Worm (Caenorhabditis elegans) whole organism, late embryonic: ENCODE data around the gene ZC506.1.

Experiments used
- C38D4.7 ChIP-seq: fragments of 200-800 bp; sonication (Bioruptor generic); optimal IDR thresholded peaks from 2 replicates; lab custom pipeline; 2018; ENCODE audit warnings: mild to moderate bottlenecking, missing genetic modification characterization, moderate library complexity, missing compliant biosample characterization
- F13H6.1 ChIP-seq: sonication (generic microtip); optimal IDR thresholded peaks from 2 replicates; lab custom pipeline; 2016; ENCODE audit warnings: missing genetic modification characterization, missing compliant biosample characterization
- K02D7.2 ChIP-seq: sonication (generic microtip); optimal IDR thresholded peaks from 2 replicates; lab custom pipeline; 2017; ENCODE audit warnings: mild to moderate bottlenecking, missing genetic modification characterization, missing compliant biosample characterization
- Y22D7AL.16 ChIP-seq: sonication (generic microtip); optimal IDR thresholded peaks from 2 replicates; lab custom pipeline; 2016; ENCODE audit warnings: missing genetic modification characterization, missing compliant biosample characterization
- ahr-1 ChIP-seq: sonication (generic microtip); optimal IDR thresholded peaks from 2 replicates; lab custom pipeline; 2016; ENCODE audit warnings: missing genetic modification characterization, missing compliant biosample characterization
- ama-1 ChIP-seq: fragments of 150-350 bp; optimal IDR thresholded peaks from 2 replicates; lab custom pipeline; 2014
- ceh-14 ChIP-seq: sonication (generic microtip); optimal IDR thresholded peaks from 2 replicates; lab custom pipeline; 2016; ENCODE audit warnings: missing genotype, missing genetic modification characterization, missing compliant biosample characterization
- ceh-18 ChIP-seq: sonication (generic microtip); optimal IDR thresholded peaks from 2 replicates; lab custom pipeline; 2016; ENCODE audit warnings: missing genetic modification characterization, missing compliant biosample characterization
- ceh-2 ChIP-seq: sonication (generic microtip); optimal IDR thresholded peaks from 2 replicates; lab custom pipeline; 2016; ENCODE audit warnings: missing genotype, missing genetic modification characterization, missing compliant biosample characterization
- ceh-24 ChIP-seq: sonication (generic microtip); optimal IDR thresholded peaks from 2 replicates; lab custom pipeline; 2016; ENCODE audit warnings: mild to moderate bottlenecking, missing genetic modification characterization, missing compliant biosample characterization
- ceh-30 ChIP-seq: fragments of 150-350 bp; optimal IDR thresholded peaks from 2 replicates; lab custom pipeline; 2014; ENCODE audit warnings: missing biosample characterization, missing genetic modification characterization
- ceh-31 ChIP-seq: sonication (generic microtip); optimal IDR thresholded peaks from 2 replicates; lab custom pipeline; 2016; ENCODE audit warnings: missing genetic modification characterization, missing compliant biosample characterization
- ceh-34 ChIP-seq: sonication (generic microtip); optimal IDR thresholded peaks from 2 replicates; lab custom pipeline; 2016; ENCODE audit warnings: mild to moderate bottlenecking, missing genetic modification characterization, missing compliant biosample characterization
- ceh-45 ChIP-seq: fragments of 200-800 bp; sonication (Bioruptor generic); IDR thresholded peaks from 2 replicates; pipeline ENCODE4 v1.3.6; 2022; ENCODE audit warnings: missing genetic modification reagents, missing genetic modification characterization, missing compliant biosample characterization
- ceh-48 ChIP-seq: sonication (generic microtip); optimal IDR thresholded peaks from 2 replicates; lab custom pipeline; 2016; ENCODE audit warnings: missing genetic modification characterization, inconsistent platforms, missing compliant biosample characterization
- ceh-6 ChIP-seq: fragments of 200-800 bp; sonication (Bioruptor generic); optimal IDR thresholded peaks from 2 replicates; lab custom pipeline; 2018; ENCODE audit warnings: mild to moderate bottlenecking, missing genetic modification characterization, missing compliant biosample characterization
- ceh-9 ChIP-seq: sonication (generic microtip); optimal IDR thresholded peaks from 2 replicates; lab custom pipeline; 2016; ENCODE audit warnings: mild to moderate bottlenecking, missing genetic modification characterization, inconsistent platforms, missing compliant biosample characterization
- che-1 ChIP-seq: sonication (generic microtip); optimal IDR thresholded peaks from 2 replicates; lab custom pipeline; 2016; ENCODE audit warnings: mild to moderate bottlenecking, missing genetic modification characterization, missing compliant biosample characterization
- dmd-4 ChIP-seq: sonication (generic microtip); optimal IDR thresholded peaks from 2 replicates; lab custom pipeline; 2016; ENCODE audit warnings: borderline replicate concordance, missing genetic modification characterization, missing compliant biosample characterization
- dve-1 ChIP-seq: sonication (generic microtip); optimal IDR thresholded peaks from 2 replicates; lab custom pipeline; 2017; ENCODE audit warnings: antibody characterized with exemption, mild to moderate bottlenecking, missing genetic modification characterization, missing compliant biosample characterization
- elt-2 ChIP-seq: sonication (generic microtip); optimal IDR thresholded peaks from 2 replicates; lab custom pipeline; 2016; ENCODE audit warnings: missing genetic modification reagents, missing genetic modification characterization, missing compliant biosample characterization
- elt-4 ChIP-seq: sonication (generic microtip); optimal IDR thresholded peaks from 2 replicates; lab custom pipeline; 2016; ENCODE audit warnings: missing genetic modification characterization, missing compliant biosample characterization
- ets-4 ChIP-seq: sonication (generic microtip); optimal IDR thresholded peaks from 2 replicates; lab custom pipeline; 2016; ENCODE audit warnings: missing genetic modification characterization, missing compliant biosample characterization
- eyg-1 ChIP-seq: sonication (generic microtip); optimal IDR thresholded peaks from 2 replicates; lab custom pipeline; 2016; ENCODE audit warnings: missing genotype, missing genetic modification characterization, missing compliant biosample characterization
- gmeb-2 ChIP-seq: sonication (generic microtip); optimal IDR thresholded peaks from 2 replicates; lab custom pipeline; 2016; ENCODE audit warnings: missing genetic modification characterization, inconsistent platforms, missing compliant biosample characterization
- hlh-13 ChIP-seq: fragments of 200-800 bp; sonication (Bioruptor generic); optimal IDR thresholded peaks from 2 replicates; lab custom pipeline; 2018; ENCODE audit warnings: mild to moderate bottlenecking, missing genetic modification characterization, missing compliant biosample characterization
- lim-6 ChIP-seq: sonication (generic microtip); optimal IDR thresholded peaks from 2 replicates; lab custom pipeline; 2016; ENCODE audit warnings: missing genetic modification characterization, missing compliant biosample characterization
- lin-11 ChIP-seq: fragments of 200-800 bp; sonication (Bioruptor generic); optimal IDR thresholded peaks from 2 replicates; lab custom pipeline; 2018; ENCODE audit warnings: mild to moderate bottlenecking, missing genetic modification characterization, missing compliant biosample characterization
- mec-3 ChIP-seq: sonication (generic microtip); optimal IDR thresholded peaks from 2 replicates; lab custom pipeline; 2016; ENCODE audit warnings: borderline replicate concordance, missing genetic modification characterization, missing compliant biosample characterization
- nfya-1 ChIP-seq: sonication (generic microtip); optimal IDR thresholded peaks from 2 replicates; lab custom pipeline; 2017; ENCODE audit warnings: missing genetic modification characterization, mild to moderate bottlenecking, missing compliant biosample characterization, antibody characterized with exemption, moderate library complexity
- npax-4 ChIP-seq: sonication (generic microtip); optimal IDR thresholded peaks from 2 replicates; lab custom pipeline; 2016; ENCODE audit warnings: missing genetic modification characterization, missing compliant biosample characterization
- pax-1 ChIP-seq: fragments of 150-350 bp; optimal IDR thresholded peaks from 2 replicates; lab custom pipeline; 2014; ENCODE audit warnings: missing biosample characterization, missing genetic modification characterization
- pha-2 ChIP-seq: sonication (generic microtip); optimal IDR thresholded peaks from 2 replicates; lab custom pipeline; 2017; ENCODE audit warnings: mild to moderate bottlenecking, missing genetic modification characterization, missing compliant biosample characterization
- pha-4 ChIP-seq: fragments of 150-350 bp; optimal IDR thresholded peaks from 2 replicates; lab custom pipeline; 2018; ENCODE audit warnings: missing biosample characterization, missing genetic modification reagents, missing genetic modification characterization
- pqm-1 ChIP-seq: sonication (generic microtip); optimal IDR thresholded peaks from 2 replicates; lab custom pipeline; 2016; ENCODE audit warnings: missing genetic modification characterization, missing compliant biosample characterization
- pros-1 ChIP-seq: fragments of 150-350 bp; optimal IDR thresholded peaks from 2 replicates; lab custom pipeline; 2014; ENCODE audit warnings: missing biosample characterization, missing genetic modification reagents, missing genetic modification characterization
- ref-2 ChIP-seq: sonication (generic microtip); optimal IDR thresholded peaks from 2 replicates; lab custom pipeline; 2016; ENCODE audit warnings: missing genetic modification characterization, missing compliant biosample characterization
- sdc-2 ChIP-seq: sonication (generic microtip); optimal IDR thresholded peaks from 2 replicates; lab custom pipeline; 2016; ENCODE audit warnings: missing genotype, missing genetic modification characterization, missing compliant biosample characterization
- sox-2 ChIP-seq: fragments of 200-800 bp; sonication (Bioruptor generic); IDR thresholded peaks from 2 replicates; pipeline ENCODE4 v1.3.6; 2022; ENCODE audit warnings: missing genetic modification reagents, missing genetic modification characterization, missing compliant biosample characterization
- sox-4 ChIP-seq: sonication (generic microtip); optimal IDR thresholded peaks from 2 replicates; lab custom pipeline; 2017; ENCODE audit warnings: mild to moderate bottlenecking, missing genetic modification characterization, inconsistent platforms, missing compliant biosample characterization
- ttx-3 ChIP-seq: sonication (generic microtip); optimal IDR thresholded peaks from 2 replicates; lab custom pipeline; 2016; ENCODE audit warnings: missing genetic modification reagents, missing genetic modification characterization, missing compliant biosample characterization
- unc-42 ChIP-seq: sonication (generic microtip); optimal IDR thresholded peaks from 2 replicates; lab custom pipeline; 2016; ENCODE audit warnings: missing genotype, missing genetic modification characterization, missing compliant biosample characterization
- unc-55 ChIP-seq: sonication (generic microtip); optimal IDR thresholded peaks from 2 replicates; lab custom pipeline; 2017; ENCODE audit warnings: missing biosample characterization, missing genetic modification reagents, missing genetic modification characterization
- unc-86 ChIP-seq: sonication (generic microtip); optimal IDR thresholded peaks from 2 replicates; lab custom pipeline; 2016; ENCODE audit warnings: missing genetic modification characterization, missing compliant biosample characterization
- zip-5 ChIP-seq: sonication (generic microtip); optimal IDR thresholded peaks from 2 replicates; lab custom pipeline; 2016; ENCODE audit warnings: missing genetic modification characterization, missing compliant biosample characterization

Gene ZC506.1

ce11 chrX:9932226-9932773 is 26.5 kb upstream of the ZC506.1 start, which contains the start of gene tsp-21 (continued):
- TF ChIP-seq ama-1 = no peak
- TF ChIP-seq ref-2 (tag; lab: Kevin White, UChicago) = peak; percentile 76
- peak; percentile 78 for TF ChIP-seq ceh-18 (tag; lab: Kevin White, UChicago)
- no peak for TF ChIP-seq ceh-45
- TF ChIP-seq ahr-1 (tag; lab: Kevin White, UChicago) = no peak
- peak; percentile 52 for TF ChIP-seq ceh-2 (tag; lab: Kevin White, UChicago)
- no peak for TF ChIP-seq ceh-30
- TF ChIP-seq ceh-34 (tag; lab: Kevin White, UChicago) = peak; percentile 72
- TF ChIP-seq ceh-31 (tag; lab: Kevin White, UChicago) = peak; percentile 68
- TF ChIP-seq dve-1 (tag; lab: Kevin White, UChicago) = peak; percentile 41
- TF ChIP-seq ceh-14 = peak; percentile 14
- TF ChIP-seq ceh-48 (tag; lab: Kevin White, UChicago) = no peak
- no peak for TF ChIP-seq pqm-1 (tag; lab: Kevin White, UChicago)
- no peak for TF ChIP-seq Y22D7AL.16
- peak; percentile 8 for TF ChIP-seq pros-1
- TF ChIP-seq hlh-13 = no peak
- TF ChIP-seq unc-55 (GFP tag; lab: Kevin White, UChicago) = peak; percentile 72
- TF ChIP-seq eyg-1 (tag; lab: Kevin White, UChicago) = peak; percentile 14
- peak; percentile 16 for TF ChIP-seq F13H6.1 (tag; lab: Kevin White, UChicago)
- TF ChIP-seq ceh-24 = no peak
- TF ChIP-seq sdc-2 (tag; lab: Kevin White, UChicago) = peak; percentile 81
- no peak for TF ChIP-seq mec-3
- TF ChIP-seq ets-4 = no peak
- no peak for TF ChIP-seq lim-6
- TF ChIP-seq lin-11 (tag; lab: Kevin White, UChicago) = no peak
- peak; percentile 21 for TF ChIP-seq che-1 (tag; lab: Kevin White, UChicago)
- no peak for TF ChIP-seq ttx-3 (tag; lab: Kevin White, UChicago)
- peak; percentile 55 for TF ChIP-seq pha-2
- no peak for TF ChIP-seq npax-4 (tag; lab: Kevin White, UChicago)
- no peak for TF ChIP-seq sox-2 (GFP tag; lab: Robert Waterston, UW)
- TF ChIP-seq ceh-9 (tag; lab: Kevin White, UChicago) = no peak
- no peak for TF ChIP-seq K02D7.2
- no peak for TF ChIP-seq gmeb-2 (tag; lab: Kevin White, UChicago)
- TF ChIP-seq C38D4.7 = no peak
- TF ChIP-seq sox-4 (tag; lab: Kevin White, UChicago) = peak; percentile 47
- no peak for TF ChIP-seq pax-1 (tag; lab: Kevin White, UChicago)
- TF ChIP-seq zip-5 = no peak
- no peak for TF ChIP-seq dmd-4 (tag; lab: Kevin White, UChicago)
- peak; percentile 79 for TF ChIP-seq nfya-1 (tag; lab: Kevin White, UChicago)
- peak; percentile 81 for TF ChIP-seq elt-2 (tag; lab: Kevin White, UChicago)
- no peak for TF ChIP-seq ceh-6 (GFP tag; lab: Kevin White, UChicago)
- peak; percentile 48 for TF ChIP-seq unc-42 (tag; lab: Kevin White, UChicago)
- TF ChIP-seq elt-4 = no peak
- no peak for TF ChIP-seq unc-86 (tag; lab: Kevin White, UChicago)
- TF ChIP-seq pha-4 (tag; lab: Kevin White, UChicago) = no peak
